Worm (Caenorhabditis elegans) whole organism, L2 larva: ENCODE measurements around the gene smr-1.

ENCODE experiments used
- F13H6.1 ChIP-seq: sonication (generic microtip); optimal IDR thresholded peaks from 2 replicates; lab custom pipeline; 2016; ENCODE audit warnings: missing genetic modification characterization, missing compliant biosample characterization
- R02D3.7 ChIP-seq: fragments of 150-350 bp; optimal IDR thresholded peaks from 2 replicates; lab custom pipeline; 2014; ENCODE audit warnings: missing biosample characterization, missing genetic modification characterization
- Y55F3AM.14 ChIP-seq: fragments of 200-800 bp; sonication (Bioruptor generic); optimal IDR thresholded peaks from 2 replicates; lab custom pipeline; 2018; ENCODE audit warnings: mild to moderate bottlenecking, missing genetic modification characterization, missing compliant biosample characterization
- alr-1 ChIP-seq: fragments of 150-350 bp; optimal IDR thresholded peaks from 2 replicates; lab custom pipeline; 2014; ENCODE audit warnings: missing biosample characterization, missing genetic modification characterization
- ama-1 ChIP-seq: fragments of 150-350 bp; optimal IDR thresholded peaks from 2 replicates; lab custom pipeline; 2018; ENCODE audit warnings: inconsistent platforms
- blmp-1 ChIP-seq: sonication (generic microtip); optimal IDR thresholded peaks from 2 replicates; lab custom pipeline; 2017; ENCODE audit warnings: missing genetic modification characterization, mild to moderate bottlenecking, missing compliant biosample characterization, antibody characterized with exemption, moderate library complexity; ENCODE audit not compliant: insufficient read depth
- ceh-16 ChIP-seq: fragments of 150-350 bp; optimal IDR thresholded peaks from 2 replicates; lab custom pipeline; 2014; ENCODE audit warnings: missing biosample characterization, missing genetic modification characterization
- ceh-82 ChIP-seq: fragments of 150-350 bp; optimal IDR thresholded peaks from 2 replicates; lab custom pipeline; 2014; ENCODE audit warnings: missing biosample characterization, missing genetic modification characterization
- crh-2 ChIP-seq: sonication (generic microtip); optimal IDR thresholded peaks from 2 replicates; lab custom pipeline; 2017; ENCODE audit warnings: missing biosample characterization, missing genetic modification characterization
- egl-27 ChIP-seq: sonication (generic microtip); optimal IDR thresholded peaks from 3 replicates; lab custom pipeline; 2017; ENCODE audit warnings: missing biosample characterization, missing genetic modification reagents, missing genetic modification characterization
- elt-3 ChIP-seq: sonication (generic microtip); optimal IDR thresholded peaks from 2 replicates; lab custom pipeline; 2017; ENCODE audit warnings: missing biosample characterization, missing genetic modification characterization
- gmeb-1 ChIP-seq: fragments of 150-350 bp; optimal IDR thresholded peaks from 2 replicates; lab custom pipeline; 2014; ENCODE audit warnings: missing biosample characterization, missing genetic modification characterization
- lin-11 ChIP-seq: fragments of 150-350 bp; sonication (generic microtip); optimal IDR thresholded peaks from 2 replicates; lab custom pipeline; 2014; ENCODE audit warnings: missing biosample characterization, missing genetic modification characterization, inconsistent platforms, mixed read lengths
- lin-13 ChIP-seq: fragments of 150-350 bp; optimal IDR thresholded peaks from 2 replicates; lab custom pipeline; 2014; ENCODE audit warnings: missing biosample characterization, missing genetic modification reagents, missing genetic modification characterization
- lsy-2 ChIP-seq, 2 experiments: fragments of 150-350 bp in 1 of 2; sonication (generic microtip) in 1 of 2; optimal IDR thresholded peaks; 2 replicates each; lab custom pipeline; 2014 to 2017; ENCODE audit warnings: missing biosample characterization in 2 of 2, missing genetic modification characterization in 2 of 2
- mab-5 ChIP-seq: fragments of 150-350 bp; optimal IDR thresholded peaks from 2 replicates; lab custom pipeline; 2014; ENCODE audit warnings: missing biosample characterization, missing genetic modification characterization
- mbf-1 ChIP-seq: sonication (generic microtip); optimal IDR thresholded peaks from 2 replicates; lab custom pipeline; 2017; ENCODE audit warnings: missing biosample characterization, missing genetic modification characterization
- mdl-1 ChIP-seq, 2 experiments: fragments of 150-350 bp in 1 of 2; sonication (generic microtip) in 1 of 2; optimal IDR thresholded peaks; 2 replicates each; lab custom pipeline; 2017; ENCODE audit warnings: missing biosample characterization in 2 of 2, missing genetic modification characterization in 2 of 2
- nhr-11 ChIP-seq: fragments of 150-350 bp; optimal IDR thresholded peaks from 2 replicates; lab custom pipeline; 2014; ENCODE audit warnings: missing biosample characterization, missing genetic modification characterization
- nhr-12 ChIP-seq: fragments of 150-350 bp; optimal IDR thresholded peaks from 2 replicates; lab custom pipeline; 2014; ENCODE audit warnings: missing biosample characterization, missing genetic modification characterization
- nhr-129 ChIP-seq: fragments of 150-350 bp; optimal IDR thresholded peaks from 2 replicates; lab custom pipeline; 2014; ENCODE audit warnings: missing biosample characterization, missing genetic modification characterization
- nhr-23 ChIP-seq: fragments of 150-350 bp; optimal IDR thresholded peaks from 2 replicates; lab custom pipeline; 2014; ENCODE audit warnings: missing biosample characterization, missing genetic modification reagents, missing genetic modification characterization
- nhr-237 ChIP-seq: fragments of 150-350 bp; optimal IDR thresholded peaks from 2 replicates; lab custom pipeline; 2014; ENCODE audit warnings: missing biosample characterization, missing genetic modification characterization
- nhr-25 ChIP-seq: fragments of 150-350 bp; sonication (generic microtip); optimal IDR thresholded peaks from 3 replicates; lab custom pipeline; 2014; ENCODE audit warnings: missing biosample characterization, missing genetic modification characterization
- nhr-77 ChIP-seq: fragments of 150-350 bp; optimal IDR thresholded peaks from 2 replicates; lab custom pipeline; 2014; ENCODE audit warnings: missing biosample characterization, missing genetic modification characterization
- peb-1 ChIP-seq: fragments of 150-350 bp; optimal IDR thresholded peaks from 2 replicates; lab custom pipeline; 2014; ENCODE audit warnings: missing biosample characterization, missing genetic modification characterization
- sem-4 ChIP-seq: fragments of 150-350 bp; optimal IDR thresholded peaks from 2 replicates; lab custom pipeline; 2014; ENCODE audit warnings: missing biosample characterization, missing genetic modification reagents, missing genetic modification characterization
- skn-1 ChIP-seq: sonication (generic microtip); optimal IDR thresholded peaks from 2 replicates; lab custom pipeline; 2017; ENCODE audit warnings: missing biosample characterization, missing genetic modification characterization
- sma-3 ChIP-seq: sonication (generic microtip); optimal IDR thresholded peaks from 2 replicates; lab custom pipeline; 2016; ENCODE audit warnings: missing genetic modification reagents, missing genetic modification characterization, missing compliant biosample characterization
- sma-9 ChIP-seq, 2 experiments: fragments of 150-350 bp in 1 of 2; sonication (generic microtip) in 1 of 2; optimal IDR thresholded peaks; 2 replicates each; lab custom pipeline; 2014 to 2016; ENCODE audit warnings: missing genetic modification characterization in 2 of 2, mild to moderate bottlenecking in 1 of 2, missing biosample characterization in 1 of 2, missing compliant biosample characterization in 1 of 2, missing genetic modification reagents in 1 of 2, moderate library complexity in 1 of 2
- snpc-4 ChIP-seq: fragments of 150-350 bp; optimal IDR thresholded peaks from 2 replicates; lab custom pipeline; 2014; ENCODE audit warnings: missing biosample characterization, missing genetic modification characterization
- unc-55 ChIP-seq: fragments of 150-350 bp; sonication (generic microtip); optimal IDR thresholded peaks from 3 replicates; lab custom pipeline; 2014; ENCODE audit warnings: missing biosample characterization, missing genetic modification reagents, missing genetic modification characterization
- unc-62 ChIP-seq: fragments of 150-350 bp; optimal IDR thresholded peaks from 2 replicates; lab custom pipeline; 2014; ENCODE audit warnings: missing biosample characterization, missing genetic modification reagents, missing genetic modification characterization
- ztf-1 ChIP-seq: fragments of 200-800 bp; sonication (Bioruptor generic); conservative IDR thresholded peaks from 2 replicates; pipeline ENCODE4 v1.3.6; 2022; ENCODE audit warnings: missing genetic modification characterization, missing compliant biosample characterization
- ztf-11 ChIP-seq: sonication (generic microtip); optimal IDR thresholded peaks from 2 replicates; lab custom pipeline; 2017; ENCODE audit warnings: missing biosample characterization, missing genetic modification characterization

The smr-1 gene

DNA sequence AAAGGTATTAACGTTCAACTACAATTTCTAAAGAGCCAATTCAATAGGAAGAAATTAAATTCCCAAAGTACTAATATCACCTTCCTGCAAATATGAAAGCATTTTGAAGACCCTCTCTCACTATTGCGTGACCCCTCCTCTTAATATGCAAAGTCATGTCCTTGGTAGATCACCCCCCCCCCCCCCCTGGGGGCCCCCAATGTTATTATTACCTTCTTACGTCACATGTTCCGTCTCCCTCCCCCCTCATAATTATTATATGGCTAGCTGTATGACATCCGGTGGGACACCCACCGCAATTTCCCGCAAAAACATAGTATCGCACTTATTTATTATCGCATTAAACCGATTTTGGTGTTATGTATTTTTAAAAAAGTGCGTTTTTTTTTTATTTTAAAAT, 19.0 kb downstream of the smr-1 start:
- TF ChIP-seq nhr-11 (tag; lab: Kevin White, UChicago) = no peak
- TF ChIP-seq nhr-237 (tag; lab: Kevin White, UChicago) = no peak
- TF ChIP-seq sma-3 (GFP tag; lab: Kevin White, UChicago) = no peak
- no peak for TF ChIP-seq ztf-11 (tag; lab: Kevin White, UChicago)
- TF ChIP-seq nhr-77 (tag; lab: Kevin White, UChicago) = no peak
- no peak for TF ChIP-seq sma-9 (GFP tag; optimal IDR thresholded peaks at IDR 0.05; lab: Kevin White, UChicago)
- TF ChIP-seq sma-9 (tag; optimal IDR thresholded peaks at IDR 0.05; lab: Kevin White, UChicago) = no peak
- TF ChIP-seq ama-1 (lab: Kevin White, UChicago) = no peak
- TF ChIP-seq F13H6.1 (tag; lab: Kevin White, UChicago) = no peak
- no peak for TF ChIP-seq nhr-25 (tag; lab: Kevin White, UChicago)
- no peak for TF ChIP-seq egl-27 (tag; lab: Kevin White, UChicago)
- no peak for TF ChIP-seq mdl-1 (tag; optimal IDR thresholded peaks at IDR 0.05; lab: Kevin White, UChicago)
- TF ChIP-seq lin-13 (GFP tag; lab: Kevin White, UChicago) = no peak
- no peak for TF ChIP-seq alr-1
- no peak for TF ChIP-seq ceh-82 (tag; lab: Kevin White, UChicago)
- no peak for TF ChIP-seq nhr-23 (tag; lab: Kevin White, UChicago)
- TF ChIP-seq sem-4 (tag; lab: Kevin White, UChicago) = no peak
- TF ChIP-seq nhr-129 (tag; lab: Kevin White, UChicago) = no peak
- TF ChIP-seq peb-1 (tag; lab: Kevin White, UChicago) = no peak

DNA sequence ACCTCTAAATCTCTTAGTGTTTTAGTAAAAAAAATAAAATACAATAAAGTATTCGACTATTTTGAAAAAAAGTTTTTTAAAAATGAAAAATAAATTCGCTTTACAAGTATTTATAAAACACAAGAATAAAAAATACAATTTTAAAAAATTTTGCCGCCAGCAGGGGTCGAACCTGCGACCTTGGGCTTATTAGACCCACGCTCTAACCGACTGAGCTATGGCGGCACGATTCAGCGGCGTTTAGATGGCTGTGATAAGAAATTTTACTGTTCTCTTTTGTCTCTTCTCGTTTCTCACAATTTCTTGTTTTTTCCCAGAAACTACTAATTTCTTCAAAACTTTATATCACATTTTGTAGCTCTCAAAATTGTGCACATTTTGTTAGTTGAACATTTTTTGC, 20.2 kb downstream of the smr-1 start:
- TF ChIP-seq mbf-1 (tag; lab: Kevin White, UChicago) (no peak), skn-1 (tag; lab: Kevin White, UChicago) (no peak)

DNA sequence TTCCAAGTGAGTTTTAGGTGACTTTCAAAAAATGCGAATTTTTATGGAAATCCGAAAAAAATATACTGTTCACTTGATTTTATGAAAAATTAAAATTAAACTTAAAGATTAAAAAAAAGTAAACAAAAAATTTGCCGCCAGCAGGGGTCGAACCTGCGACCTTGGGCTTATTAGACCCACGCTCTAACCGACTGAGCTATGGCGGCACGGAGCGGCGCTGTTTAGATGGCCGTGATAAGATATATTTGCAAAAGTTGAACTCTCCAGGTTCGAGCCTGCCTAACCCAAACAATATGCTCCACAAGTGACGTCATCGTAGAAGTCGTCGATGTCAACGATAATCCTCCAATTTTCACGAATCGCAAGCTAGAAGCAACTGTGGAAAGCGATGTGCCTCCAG, 21.7 kb downstream of the smr-1 start:
- no peak for TF ChIP-seq ztf-1 (GFP tag; lab: Robert Waterston, UW)
- no peak for TF ChIP-seq elt-3
- no peak for TF ChIP-seq mab-5 (tag; lab: Kevin White, UChicago)
- no peak for TF ChIP-seq crh-2 (tag; lab: Kevin White, UChicago)
- no peak for TF ChIP-seq ceh-16 (tag; lab: Kevin White, UChicago)
- no peak for TF ChIP-seq nhr-12 (tag; lab: Kevin White, UChicago)
- TF ChIP-seq skn-1 (tag; lab: Kevin White, UChicago) = no peak
- no peak for TF ChIP-seq blmp-1 (tag; lab: Kevin White, UChicago)
- no peak for TF ChIP-seq lin-11 (tag; lab: Kevin White, UChicago)

DNA sequence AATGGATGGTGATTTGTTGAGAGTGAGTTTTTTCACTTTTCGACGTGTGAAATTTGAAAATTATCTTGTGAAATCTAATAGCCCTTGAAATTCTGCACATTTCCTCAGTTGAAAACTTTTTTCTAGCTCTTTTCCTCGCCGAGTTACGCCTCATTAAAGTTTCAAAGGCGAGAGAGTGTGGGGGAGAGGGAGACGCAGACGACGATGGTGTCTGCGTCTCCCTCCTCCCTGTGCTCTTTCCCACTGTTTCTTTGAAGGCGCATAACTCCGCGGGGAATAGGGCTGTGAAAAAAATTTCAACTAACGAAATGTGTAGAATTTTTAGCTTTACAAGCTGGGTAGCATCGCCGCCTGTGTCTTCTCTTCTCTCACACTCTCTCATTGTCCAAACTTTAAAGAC, 23.4 kb downstream of the smr-1 start:
- TF ChIP-seq unc-55 (GFP tag; lab: Kevin White, UChicago) (no peak), unc-62 (GFP tag; lab: Kevin White, UChicago) (no peak), lin-13 (GFP tag; lab: Kevin White, UChicago) (no peak), nhr-237 (tag; lab: Kevin White, UChicago) (no peak), Y55F3AM.14 (GFP tag; lab: Kevin White, UChicago) (no peak), snpc-4 (tag; lab: Kevin White, UChicago) (no peak), ceh-82 (tag; lab: Kevin White, UChicago) (no peak), sma-9 (GFP tag; optimal IDR thresholded peaks at IDR 0.05; lab: Kevin White, UChicago) (no peak), sma-9 (tag; optimal IDR thresholded peaks at IDR 0.05; lab: Kevin White, UChicago) (no peak), R02D3.7 (tag; lab: Kevin White, UChicago) (no peak), nhr-11 (tag; lab: Kevin White, UChicago) (no peak), crh-2 (tag; lab: Kevin White, UChicago) (no peak), lin-11 (tag; lab: Kevin White, UChicago) (no peak), gmeb-1 (tag; lab: Kevin White, UChicago) (no peak), skn-1 (tag; lab: Kevin White, UChicago) (no peak), peb-1 (tag; lab: Kevin White, UChicago) (no peak), elt-3 (no peak), lsy-2 (tag; optimal IDR thresholded peaks at IDR 0.05; lab: Kevin White, UChicago) (no peak)
